Fruit fly (Drosophila melanogaster): Measurements from ENCODE around the gene CG18789.
A peak's percentile ranks its signal among the peaks of the same experiment; 100 is the strongest.

CG18789 gene

DNA sequence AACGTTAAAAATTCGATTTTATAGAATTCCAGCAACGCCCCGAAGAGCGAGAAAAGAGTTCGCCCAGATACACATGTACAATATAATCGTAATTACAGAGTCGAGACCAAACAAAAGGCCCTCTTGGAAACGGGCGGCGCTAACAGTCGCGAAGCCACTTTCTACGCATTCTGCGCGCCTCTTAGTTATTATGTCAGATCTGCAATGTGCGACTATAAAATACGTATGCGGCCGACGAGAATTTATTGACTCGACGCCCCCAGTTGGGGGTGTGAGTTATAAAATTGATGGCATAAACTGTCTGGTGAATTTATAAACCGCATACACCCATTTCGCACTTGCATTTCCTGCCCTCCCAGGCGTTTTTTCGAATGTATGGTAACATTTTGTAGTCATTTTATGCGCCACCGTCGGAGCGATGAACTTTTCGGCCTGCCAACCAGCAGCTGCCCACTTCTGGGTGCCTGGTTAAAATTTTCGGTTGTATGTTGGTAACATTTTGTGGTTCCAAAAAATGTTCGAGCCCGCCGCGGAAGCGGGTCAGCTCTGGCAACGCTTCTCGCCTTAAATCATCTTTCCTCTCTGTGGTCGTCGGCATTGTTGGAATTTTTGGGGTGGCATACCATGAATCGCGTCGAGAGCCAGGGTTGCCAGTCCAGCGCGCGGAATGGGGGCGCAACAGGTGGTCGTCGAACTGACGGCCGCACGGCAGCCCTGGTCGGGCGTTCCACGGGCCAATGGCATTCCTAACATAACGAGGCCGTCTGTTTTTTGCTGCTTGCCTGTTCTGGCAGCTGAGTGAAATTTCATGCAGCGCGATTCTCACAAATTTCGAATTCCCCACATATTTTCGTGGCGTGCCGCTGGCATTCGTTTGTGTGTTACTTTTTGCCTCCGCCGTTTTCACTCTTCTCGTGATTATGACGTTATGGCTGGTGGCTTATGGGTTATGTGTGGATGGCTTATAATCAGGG, 16.7 kb upstream of the CG18789 start (continued):
- TF ChIP-seq CG18764 (GFP tag; optimal IDR thresholded peaks at IDR 0.05), result no peak
- no peak for TF ChIP-seq z (GFP tag; IDR thresholded peaks at IDR 0.05)
- no peak for TF ChIP-seq HLH3B (GFP tag; IDR thresholded peaks at IDR 0.05)
- TF ChIP-seq Meics (GFP tag; optimal IDR thresholded peaks at IDR 0.05), result peak; percentile 83
- no peak for TF ChIP-seq CG2889 (GFP tag; IDR thresholded peaks at IDR 0.05)
- TF ChIP-seq vvl (GFP tag; IDR thresholded peaks at IDR 0.05), result no peak
- peak; percentile 30 for TF ChIP-seq CG13775 (GFP tag; optimal IDR thresholded peaks at IDR 0.05)
- TF ChIP-seq Vsx1 (GFP tag; optimal IDR thresholded peaks at IDR 0.05), result peak; percentile 51
- TF ChIP-seq CG8478 (optimal IDR thresholded peaks at IDR 0.05), result no peak
- peak; percentile 85 for TF ChIP-seq Antp (GFP tag; optimal IDR thresholded peaks at IDR 0.05)
- TF ChIP-seq CG18619 (GFP tag; optimal IDR thresholded peaks at IDR 0.05), result peak; percentile 60
- peak; percentile 72 for TF ChIP-seq pros (GFP tag; optimal IDR thresholded peaks at IDR 0.05)
- peak; percentile 56 for TF ChIP-seq Myb (GFP tag; optimal IDR thresholded peaks at IDR 0.05)
- TF ChIP-seq eyg (GFP tag; optimal IDR thresholded peaks at IDR 0.05), result peak; percentile 57
- TF ChIP-seq CG16779 (GFP tag; IDR thresholded peaks at IDR 0.05), result no peak
- peak; percentile 34 for TF ChIP-seq ab (GFP tag; optimal IDR thresholded peaks at IDR 0.05)
- TF ChIP-seq aop (GFP tag; IDR thresholded peaks at IDR 0.05), result no peak
- no peak for TF ChIP-seq hbn (GFP tag; IDR thresholded peaks at IDR 0.05; ENCODE audit: partially characterized antibody)
- TF ChIP-seq az2 (GFP tag; optimal IDR thresholded peaks at IDR 0.05), result peak; percentile 69
- peak; percentile 58 for TF ChIP-seq phol (tag; optimal IDR thresholded peaks at IDR 0.05)
- TF ChIP-seq dan (GFP tag; IDR thresholded peaks at IDR 0.05), result no peak
- no peak for TF ChIP-seq wdn (GFP tag; IDR thresholded peaks at IDR 0.05)
- TF ChIP-seq CG32772 (GFP tag; IDR thresholded peaks at IDR 0.05), result no peak
- no peak for TF ChIP-seq Dbx (GFP tag; IDR thresholded peaks at IDR 0.05)
- peak; percentile 100 for TF ChIP-seq sug (tag; optimal IDR thresholded peaks at IDR 0.05)
- TF ChIP-seq CG15479 (GFP tag; optimal IDR thresholded peaks at IDR 0.05), result peak; percentile 90
- no peak for TF ChIP-seq ara (GFP tag; IDR thresholded peaks at IDR 0.05)
- no peak for TF ChIP-seq CG9215 (GFP tag; IDR thresholded peaks at IDR 0.05)
- TF ChIP-seq Eip74EF (GFP tag; optimal IDR thresholded peaks at IDR 0.05), result peak in 1 of 2 experiments; percentile 93
- TF ChIP-seq caup (GFP tag; optimal IDR thresholded peaks at IDR 0.05; ENCODE audit: severe bottlenecking), result peak; percentile 81
- peak; percentile 58 for TF ChIP-seq fu2 (GFP tag; optimal IDR thresholded peaks at IDR 0.05)
- peak in 1 of 2 experiments; percentile 93 for TF ChIP-seq Hr78 (GFP tag; optimal IDR thresholded peaks at IDR 0.05)
- no peak for TF ChIP-seq CG14441 (GFP tag; IDR thresholded peaks at IDR 0.05)
- no peak for TF ChIP-seq corto (GFP tag; optimal IDR thresholded peaks at IDR 0.05)
- peak; percentile 19 for TF ChIP-seq BtbVII (GFP tag; optimal IDR thresholded peaks at IDR 0.05)
- no peak for TF ChIP-seq Gsc (GFP tag; IDR thresholded peaks at IDR 0.05)
- peak; percentile 98 for TF ChIP-seq CG17829 (tag; optimal IDR thresholded peaks at IDR 0.05)
- TF ChIP-seq CG10654 (GFP tag; optimal IDR thresholded peaks at IDR 0.05), result peak; percentile 60
- TF ChIP-seq mam (GFP tag; optimal IDR thresholded peaks at IDR 0.05), result peak; percentile 75
- peak; percentile 12 for TF ChIP-seq CG16815 (GFP tag; optimal IDR thresholded peaks at IDR 0.05)
- TF ChIP-seq Side (GFP tag; optimal IDR thresholded peaks at IDR 0.05), result peak; percentile 85
- TF ChIP-seq lbe (GFP tag; optimal IDR thresholded peaks at IDR 0.05), result peak; percentile 54
- TF ChIP-seq grau (tag; optimal IDR thresholded peaks at IDR 0.05), result peak; percentile 72
- no peak for TF ChIP-seq hth (optimal IDR thresholded peaks at IDR 0.05)
- TF ChIP-seq CG34224 (GFP tag; IDR thresholded peaks at IDR 0.05; ENCODE audit: partially characterized antibody), result no peak
- peak; percentile 92 for TF ChIP-seq Hmr (GFP tag; optimal IDR thresholded peaks at IDR 0.05)
- TF ChIP-seq salm (tag; optimal IDR thresholded peaks at IDR 0.05), result peak; percentile 82
- TF ChIP-seq chif (GFP tag; optimal IDR thresholded peaks at IDR 0.05), result peak; percentile 49 to 61
- peak; percentile 98 for TF ChIP-seq CG12769 (tag; optimal IDR thresholded peaks at IDR 0.05)
